Worm (Caenorhabditis elegans) whole organism, L1 larva: ENCODE results near the gene cah-1.

ENCODE experiments used
- C04F5.9 ChIP-seq: sonication (generic microtip); optimal IDR thresholded peaks from 2 replicates; lab custom pipeline; 2016; ENCODE audit warnings: missing genetic modification characterization, missing compliant biosample characterization
- C16A3.4 ChIP-seq: fragments of 150-350 bp; optimal IDR thresholded peaks from 2 replicates; lab custom pipeline; 2014; ENCODE audit warnings: missing biosample characterization, missing genetic modification characterization
- F16B12.6 ChIP-seq: fragments of 150-350 bp; optimal IDR thresholded peaks from 2 replicates; lab custom pipeline; 2014; ENCODE audit warnings: missing biosample characterization, missing genetic modification characterization
- Y116A8C.19 ChIP-seq: sonication (generic microtip); optimal IDR thresholded peaks from 2 replicates; lab custom pipeline; 2016; ENCODE audit warnings: missing compliant biosample characterization, missing genetic modification characterization, borderline replicate concordance
- aha-1 ChIP-seq: fragments of 150-350 bp; optimal IDR thresholded peaks from 2 replicates; lab custom pipeline; 2014; ENCODE audit warnings: missing biosample characterization, missing genetic modification characterization
- alr-1 ChIP-seq: fragments of 200-800 bp; sonication (Bioruptor generic); optimal IDR thresholded peaks from 2 replicates; lab custom pipeline; 2018; ENCODE audit warnings: borderline replicate concordance, mild to moderate bottlenecking, missing genetic modification characterization, missing compliant biosample characterization
- aly-2 ChIP-seq: fragments of 150-350 bp; optimal IDR thresholded peaks from 2 replicates; lab custom pipeline; 2014; ENCODE audit warnings: missing biosample characterization, missing genetic modification characterization
- ama-1 ChIP-seq: fragments of 150-350 bp; optimal IDR thresholded peaks from 2 replicates; lab custom pipeline; 2014
- blmp-1 ChIP-seq: fragments of 150-350 bp; optimal IDR thresholded peaks from 2 replicates; lab custom pipeline; 2014; ENCODE audit warnings: missing biosample characterization, missing genetic modification characterization
- ceh-88 ChIP-seq: fragments of 200-800 bp; sonication (Bioruptor generic); IDR thresholded peaks from 2 replicates; pipeline ENCODE4 v1.3.6; 2022; ENCODE audit warnings: missing genetic modification characterization, missing compliant biosample characterization
- ceh-90 ChIP-seq: sonication (generic microtip); optimal IDR thresholded peaks from 2 replicates; lab custom pipeline; 2016; ENCODE audit warnings: missing genetic modification characterization, missing compliant biosample characterization
- dpl-1 ChIP-seq, 3 experiments: fragments of 150-350 bp in 2 of 3; sonication (generic microtip) in 1 of 3; optimal IDR thresholded peaks; 2 replicates each; lab custom pipeline; 2014 to 2017; ENCODE audit warnings: missing biosample characterization in 3 of 3, missing genetic modification characterization in 3 of 3, missing genetic modification reagents in 3 of 3
- efl-3 ChIP-seq: fragments of 200-800 bp; sonication (Bioruptor generic); optimal IDR thresholded peaks from 2 replicates; lab custom pipeline; 2018; ENCODE audit warnings: mild to moderate bottlenecking, missing genetic modification characterization, missing compliant biosample characterization
- elt-2 ChIP-seq: sonication (generic microtip); optimal IDR thresholded peaks from 2 replicates; lab custom pipeline; 2016; ENCODE audit warnings: missing genetic modification characterization, mild to moderate bottlenecking, inconsistent platforms, missing compliant biosample characterization, missing genetic modification reagents
- fkh-10 ChIP-seq: sonication (generic microtip); optimal IDR thresholded peaks from 2 replicates; lab custom pipeline; 2017; ENCODE audit warnings: missing biosample characterization, missing genetic modification reagents, missing genetic modification characterization
- fkh-8 ChIP-seq: sonication (generic microtip); optimal IDR thresholded peaks from 2 replicates; lab custom pipeline; 2016; ENCODE audit warnings: mild to moderate bottlenecking, missing genetic modification characterization, missing compliant biosample characterization
- fos-1 ChIP-seq: fragments of 150-350 bp; optimal IDR thresholded peaks from 2 replicates; lab custom pipeline; 2014; ENCODE audit warnings: missing biosample characterization, missing genetic modification characterization
- hlh-4 ChIP-seq: sonication (generic microtip); optimal IDR thresholded peaks from 2 replicates; lab custom pipeline; 2016; ENCODE audit warnings: mild to moderate bottlenecking, missing genetic modification characterization, missing compliant biosample characterization
- irx-1 ChIP-seq: sonication (generic microtip); optimal IDR thresholded peaks from 2 replicates; lab custom pipeline; 2016; ENCODE audit warnings: missing genetic modification characterization, missing compliant biosample characterization
- jun-1 ChIP-seq: fragments of 150-350 bp; optimal IDR thresholded peaks from 2 replicates; lab custom pipeline; 2014; ENCODE audit warnings: missing biosample characterization, missing genetic modification reagents, missing genetic modification characterization
- lin-14 ChIP-seq: fragments of 200-800 bp; sonication (Bioruptor generic); optimal IDR thresholded peaks from 2 replicates; lab custom pipeline; 2018; ENCODE audit warnings: mild to moderate bottlenecking, missing genetic modification characterization, moderate library complexity, missing compliant biosample characterization
- lin-15B ChIP-seq: fragments of 150-350 bp; sonication (generic microtip); optimal IDR thresholded peaks from 3 replicates; lab custom pipeline; 2014; ENCODE audit warnings: missing biosample characterization, missing genetic modification characterization
- lin-35 ChIP-seq, 2 experiments: fragments of 150-350 bp; optimal IDR thresholded peaks; 2 replicates each; lab custom pipeline; 2014; ENCODE audit warnings: missing biosample characterization in 2 of 2, missing genetic modification characterization in 2 of 2, missing genetic modification reagents in 2 of 2
- lir-3 ChIP-seq: sonication (generic microtip); optimal IDR thresholded peaks from 2 replicates; lab custom pipeline; 2016; ENCODE audit warnings: mild to moderate bottlenecking, missing genetic modification characterization, moderate library complexity, missing compliant biosample characterization; ENCODE audit not compliant: poor library complexity
- mef-2 ChIP-seq: fragments of 150-350 bp; optimal IDR thresholded peaks from 2 replicates; lab custom pipeline; 2014; ENCODE audit warnings: missing biosample characterization, missing genetic modification characterization
- mep-1 ChIP-seq: fragments of 150-350 bp; optimal IDR thresholded peaks from 2 replicates; lab custom pipeline; 2014; ENCODE audit warnings: missing biosample characterization, missing genetic modification characterization
- nhr-12 ChIP-seq: sonication (generic microtip); optimal IDR thresholded peaks from 2 replicates; lab custom pipeline; 2017; ENCODE audit warnings: missing biosample characterization, missing genetic modification characterization
- nhr-19 ChIP-seq: fragments of 200-800 bp; sonication (Bioruptor generic); conservative IDR thresholded peaks from 2 replicates; pipeline ENCODE4 v1.3.6; 2022; ENCODE audit warnings: missing genetic modification characterization, missing compliant biosample characterization
- nhr-20 ChIP-seq: sonication (generic microtip); optimal IDR thresholded peaks from 2 replicates; lab custom pipeline; 2016; ENCODE audit warnings: mild to moderate bottlenecking, missing genetic modification characterization, missing compliant biosample characterization
- nhr-28 ChIP-seq: fragments of 150-350 bp; optimal IDR thresholded peaks from 2 replicates; lab custom pipeline; 2014; ENCODE audit warnings: missing biosample characterization, missing genetic modification characterization
- nhr-71 ChIP-seq: sonication (generic microtip); optimal IDR thresholded peaks from 2 replicates; lab custom pipeline; 2016; ENCODE audit warnings: mild to moderate bottlenecking, missing genetic modification characterization, moderate library complexity, missing compliant biosample characterization
- nhr-77 ChIP-seq: fragments of 150-350 bp; optimal IDR thresholded peaks from 2 replicates; lab custom pipeline; 2014; ENCODE audit warnings: missing biosample characterization, missing genetic modification characterization
- nhr-84 ChIP-seq: sonication (generic microtip); optimal IDR thresholded peaks from 2 replicates; lab custom pipeline; 2017; ENCODE audit warnings: missing biosample characterization, missing genetic modification characterization
- nhr-85 ChIP-seq: sonication (generic microtip); peaks from one replicate; lab custom pipeline; 2016; ENCODE audit warnings: missing genetic modification characterization, inconsistent platforms, missing compliant biosample characterization
- nhr-90 ChIP-seq: sonication (generic microtip); optimal IDR thresholded peaks from 2 replicates; lab custom pipeline; 2016; ENCODE audit warnings: mild to moderate bottlenecking, missing genetic modification characterization, missing compliant biosample characterization; ENCODE audit not compliant: poor library complexity
- pag-3 ChIP-seq: sonication (generic microtip); optimal IDR thresholded peaks from 2 replicates; lab custom pipeline; 2017; ENCODE audit warnings: missing genetic modification characterization, mild to moderate bottlenecking, missing compliant biosample characterization, antibody characterized with exemption, borderline replicate concordance; ENCODE audit not compliant: insufficient read depth
- pqm-1 ChIP-seq: sonication (generic microtip); optimal IDR thresholded peaks from 3 replicates; lab custom pipeline; 2017; ENCODE audit warnings: missing biosample characterization, missing genetic modification characterization
- skn-1 ChIP-seq: fragments of 150-350 bp; optimal IDR thresholded peaks from 2 replicates; lab custom pipeline; 2014; ENCODE audit warnings: missing biosample characterization, missing genetic modification characterization
- sup-37 ChIP-seq: fragments of 200-800 bp; sonication (Bioruptor generic); optimal IDR thresholded peaks from 2 replicates; lab custom pipeline; 2018; ENCODE audit warnings: mild to moderate bottlenecking, missing genetic modification characterization, missing compliant biosample characterization
- swsn-7 ChIP-seq: sonication (generic microtip); optimal IDR thresholded peaks from 2 replicates; lab custom pipeline; 2016; ENCODE audit warnings: missing genetic modification characterization, missing compliant biosample characterization
- tbx-2 ChIP-seq: sonication (generic microtip); optimal IDR thresholded peaks from 2 replicates; lab custom pipeline; 2016; ENCODE audit warnings: missing genetic modification characterization, missing compliant biosample characterization
- tlp-1 ChIP-seq: fragments of 150-350 bp; optimal IDR thresholded peaks from 2 replicates; lab custom pipeline; 2014; ENCODE audit warnings: missing biosample characterization, missing genetic modification characterization
- unc-130 ChIP-seq: fragments of 150-350 bp; optimal IDR thresholded peaks from 2 replicates; lab custom pipeline; 2017; ENCODE audit warnings: missing biosample characterization, missing genetic modification characterization, inconsistent platforms
- unc-98 ChIP-seq: fragments of 200-800 bp; sonication (Bioruptor generic); IDR thresholded peaks from 2 replicates; pipeline ENCODE4 v1.3.6; 2022; ENCODE audit warnings: missing genetic modification characterization, missing compliant biosample characterization
- xbp-1 ChIP-seq: sonication (generic microtip); optimal IDR thresholded peaks from 2 replicates; lab custom pipeline; 2016; ENCODE audit warnings: missing genetic modification characterization, missing compliant biosample characterization
- zag-1 ChIP-seq: fragments of 150-350 bp; optimal IDR thresholded peaks from 2 replicates; lab custom pipeline; 2014; ENCODE audit warnings: missing biosample characterization, missing genetic modification characterization
- ztf-11 ChIP-seq, 2 experiments: sonication (generic microtip); optimal IDR thresholded peaks; 2 replicates each; lab custom pipeline; 2016 to 2017; ENCODE audit warnings: missing genetic modification characterization in 2 of 2, missing biosample characterization in 1 of 2, missing compliant biosample characterization in 1 of 2

cah-1 gene

DNA sequence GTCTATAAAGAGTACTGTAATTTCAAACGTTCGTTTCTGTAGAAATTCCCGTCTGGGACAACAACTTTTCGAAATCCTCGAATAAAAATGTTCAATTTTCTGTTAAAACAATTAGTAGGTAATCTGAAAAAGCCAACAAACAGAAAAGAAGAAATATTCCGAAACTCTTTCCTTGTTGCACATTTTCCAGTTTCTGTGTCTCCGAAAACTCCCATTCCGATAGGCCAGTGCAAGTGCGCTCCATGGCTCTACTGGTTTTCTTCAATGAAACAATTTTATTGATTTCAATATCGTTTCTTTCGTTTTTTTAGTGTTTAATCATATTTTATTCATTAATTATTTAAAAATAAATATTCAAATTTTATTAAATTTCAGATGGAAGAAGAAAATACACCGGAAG lies 17.2 kb upstream of the cah-1 start, which contains the start of gene F54D8.6 (continued):
- TF ChIP-seq unc-130 (tag; lab: Kevin White, UChicago), result no peak
- no peak for TF ChIP-seq fkh-10 (GFP tag; lab: Kevin White, UChicago)
- no peak for TF ChIP-seq efl-3 (GFP tag; lab: Kevin White, UChicago)
- TF ChIP-seq hlh-4 (tag; lab: Kevin White, UChicago), result no peak
- no peak for TF ChIP-seq jun-1 (tag; lab: Kevin White, UChicago)
- no peak for TF ChIP-seq ama-1 (lab: Kevin White, UChicago)
- no peak for TF ChIP-seq sup-37 (GFP tag; lab: Kevin White, UChicago)
- no peak for TF ChIP-seq Y116A8C.19 (tag; lab: Kevin White, UChicago)
- peak; percentile 37 for TF ChIP-seq F16B12.6 (tag; lab: Kevin White, UChicago)
- no peak for TF ChIP-seq nhr-12 (tag; lab: Kevin White, UChicago)
- TF ChIP-seq irx-1 (tag; lab: Kevin White, UChicago), result no peak
- no peak for TF ChIP-seq nhr-77 (tag; lab: Kevin White, UChicago)
- no peak for TF ChIP-seq zag-1 (tag; lab: Kevin White, UChicago)
- TF ChIP-seq lin-14 (GFP tag; lab: Kevin White, UChicago), result peak; percentile 56
- TF ChIP-seq mef-2 (tag; lab: Kevin White, UChicago), result no peak
- TF ChIP-seq aha-1 (tag; lab: Kevin White, UChicago), result no peak
- peak; percentile 47 for TF ChIP-seq nhr-20 (tag; lab: Kevin White, UChicago)
- TF ChIP-seq tbx-2 (tag; lab: Kevin White, UChicago), result peak; percentile 23
- no peak for TF ChIP-seq nhr-84 (tag; lab: Kevin White, UChicago)
- TF ChIP-seq fkh-8 (tag; lab: Kevin White, UChicago), result peak; percentile 26
- peak; percentile 55 to 77 for TF ChIP-seq lin-35 (GFP tag; optimal IDR thresholded peaks at IDR 0.05; lab: Kevin White, UChicago)
- TF ChIP-seq swsn-7, result peak; percentile 31
- peak; percentile 77 for TF ChIP-seq C16A3.4 (tag; lab: Kevin White, UChicago)
- TF ChIP-seq lir-3, result peak; percentile 56
- no peak for TF ChIP-seq pqm-1 (tag; lab: Kevin White, UChicago)
- TF ChIP-seq unc-98, result no peak
- TF ChIP-seq nhr-85 (tag; lab: Kevin White, UChicago), result no peak
- peak; percentile 44 to 73 (median 63) for TF ChIP-seq dpl-1 (GFP tag; optimal IDR thresholded peaks at IDR 0.05; lab: Kevin White, UChicago)
- no peak for TF ChIP-seq ceh-90 (tag; lab: Kevin White, UChicago)
- TF ChIP-seq fos-1 (tag; lab: Kevin White, UChicago), result peak; percentile 14
- peak; percentile 67 for TF ChIP-seq mep-1
- no peak for TF ChIP-seq C04F5.9 (tag; lab: Kevin White, UChicago)
- peak; percentile 43 for TF ChIP-seq blmp-1 (tag; lab: Kevin White, UChicago)
- TF ChIP-seq pag-3 (tag; lab: Kevin White, UChicago), result no peak
- TF ChIP-seq ceh-88 (GFP tag; lab: Robert Waterston, UW), result no peak
- TF ChIP-seq nhr-71, result peak; percentile 42
- peak; percentile 46 for TF ChIP-seq xbp-1
- TF ChIP-seq ztf-11 (tag; optimal IDR thresholded peaks at IDR 0.05; lab: Kevin White, UChicago), result peak in 1 of 2 experiments; percentile 44
- no peak for TF ChIP-seq tlp-1 (tag; lab: Kevin White, UChicago)
- TF ChIP-seq aly-2 (tag; lab: Kevin White, UChicago), result no peak
- TF ChIP-seq nhr-28, result no peak
- no peak for TF ChIP-seq alr-1 (tag; lab: Kevin White, UChicago)
- TF ChIP-seq lin-15B (tag; lab: Kevin White, UChicago), result peak; percentile 64
- TF ChIP-seq nhr-90 (tag; lab: Kevin White, UChicago), result peak; percentile 36
- no peak for TF ChIP-seq elt-2 (tag; lab: Kevin White, UChicago)
- peak; percentile 37; the same call in 1 of the 2 replicates for TF ChIP-seq nhr-19 (GFP tag; lab: Robert Waterston, UW)
- peak; percentile 74 for TF ChIP-seq skn-1 (tag; lab: Kevin White, UChicago)
